Worm (Caenorhabditis elegans): Measurements from ENCODE around the gene C25D7.16.

The C25D7.16 gene

DNA sequence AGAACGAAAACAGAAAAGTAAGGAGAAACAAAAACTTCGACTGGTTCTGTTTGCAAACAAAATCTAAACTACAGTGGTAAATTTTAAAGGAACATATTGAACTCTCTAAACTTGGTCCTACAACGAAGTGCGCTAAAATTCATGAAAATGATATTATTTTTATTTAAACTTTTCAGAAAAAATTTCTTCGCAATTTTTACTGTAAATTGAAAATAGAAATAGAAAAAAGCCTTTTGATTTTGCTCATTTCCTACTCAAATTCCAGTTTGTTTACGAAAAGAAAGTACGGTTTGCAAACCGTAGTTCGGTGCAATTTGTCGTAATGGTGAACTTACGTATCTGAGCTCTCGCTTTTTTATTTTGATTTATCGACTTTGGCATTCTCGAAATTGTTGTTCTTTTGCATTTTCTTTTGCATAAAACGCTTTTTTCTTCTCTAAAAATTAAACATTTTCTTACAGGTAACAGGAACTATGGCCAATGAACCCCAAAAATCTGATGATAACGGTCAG lies 9.9 kb downstream of the C25D7.16 start, which contains the start of gene otub-1:
otub-1 (plus strand) TSS at position 462 of the 512 bp plus-strand sequence.
- TF ChIP-seq ZK546.5 (tag; optimal IDR thresholded peaks at IDR 0.05) (no peak), fos-1 (tag; optimal IDR thresholded peaks at IDR 0.05) (no peak), elt-1 (tag; optimal IDR thresholded peaks at IDR 0.05) (no peak), nhr-129 (tag; optimal IDR thresholded peaks at IDR 0.05) (no peak), unc-62 (GFP tag; optimal IDR thresholded peaks at IDR 0.05) (no peak), alr-1 (tag; optimal IDR thresholded peaks at IDR 0.05) (no peak), egl-27 (tag; optimal IDR thresholded peaks at IDR 0.05) (no peak), nhr-6 (tag; optimal IDR thresholded peaks at IDR 0.05) (no peak), zag-1 (tag; optimal IDR thresholded peaks at IDR 0.05) (no peak), nhr-77 (tag; optimal IDR thresholded peaks at IDR 0.05) (no peak), F13H6.1 (tag; optimal IDR thresholded peaks at IDR 0.05) (no peak), ztf-11 (tag; optimal IDR thresholded peaks at IDR 0.05) (no peak), lin-13 (GFP tag; optimal IDR thresholded peaks at IDR 0.05) (no peak), aly-2 (tag; optimal IDR thresholded peaks at IDR 0.05) (no peak), lin-11 (tag; optimal IDR thresholded peaks at IDR 0.05) (no peak), dmd-4 (tag; optimal IDR thresholded peaks at IDR 0.05) (no peak), nhr-237 (tag; optimal IDR thresholded peaks at IDR 0.05) (no peak), R02D3.7 (tag; optimal IDR thresholded peaks at IDR 0.05) (no peak)

DNA sequence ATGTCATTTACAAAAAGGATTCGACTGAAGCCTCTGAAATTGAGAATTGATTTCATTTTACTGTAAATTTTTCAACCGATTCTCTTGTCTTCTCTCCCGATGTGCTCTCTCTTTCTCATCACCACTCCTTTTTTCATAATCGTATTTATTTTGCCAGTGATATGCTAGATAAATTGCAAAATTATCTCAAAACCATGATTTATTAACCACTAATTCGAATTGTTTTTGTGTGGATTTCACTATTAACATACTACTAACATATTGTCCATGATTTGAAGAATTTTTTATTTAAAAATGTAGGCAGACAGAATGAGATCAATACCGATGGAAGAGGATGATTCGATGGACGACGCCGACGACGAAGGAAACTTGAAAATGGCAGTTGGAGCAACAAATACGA lies 11.2 kb downstream of the C25D7.16 start, which contains the start of gene C25D7.10:
C25D7.10 (plus strand) TSS at position 301 of the 400 bp plus-strand sequence.
- TF ChIP-seq nhr-77 (tag; optimal IDR thresholded peaks at IDR 0.05) (no peak), F13H6.1 (tag; optimal IDR thresholded peaks at IDR 0.05) (no peak), nhr-11 (tag; optimal IDR thresholded peaks at IDR 0.05) (no peak), egl-27 (tag; optimal IDR thresholded peaks at IDR 0.05) (no peak), skn-1 (tag; optimal IDR thresholded peaks at IDR 0.05) (no peak), blmp-1 (tag; optimal IDR thresholded peaks at IDR 0.05; ENCODE audit: insufficient read depth) (no peak), nhr-10 (tag; optimal IDR thresholded peaks at IDR 0.05) (no peak), crh-2 (tag; optimal IDR thresholded peaks at IDR 0.05) (no peak), unc-62 (GFP tag; optimal IDR thresholded peaks at IDR 0.05) (no peak), nhr-21 (tag; optimal IDR thresholded peaks at IDR 0.05) (no peak), ztf-4 (tag; optimal IDR thresholded peaks at IDR 0.05) (no peak), nhr-6 (tag; optimal IDR thresholded peaks at IDR 0.05) (no peak), ZK546.5 (tag; optimal IDR thresholded peaks at IDR 0.05) (no peak), fos-1 (tag; optimal IDR thresholded peaks at IDR 0.05) (no peak), unc-55 (GFP tag; optimal IDR thresholded peaks at IDR 0.05) (no peak), nhr-237 (tag; optimal IDR thresholded peaks at IDR 0.05) (no peak), ceh-16 (tag; optimal IDR thresholded peaks at IDR 0.05) (no peak), mbf-1 (tag; optimal IDR thresholded peaks at IDR 0.05) (no peak), Y55F3AM.14 (GFP tag; optimal IDR thresholded peaks at IDR 0.05) (no peak)

- no peak for TF ChIP-seq unc-39 (tag; optimal IDR thresholded peaks at IDR 0.05)
- TF ChIP-seq ceh-82 (tag; optimal IDR thresholded peaks at IDR 0.05) = no peak
- no peak for TF ChIP-seq ztf-11 (tag; optimal IDR thresholded peaks at IDR 0.05)
- TF ChIP-seq aly-2 (tag; optimal IDR thresholded peaks at IDR 0.05) = no peak
- no peak for TF ChIP-seq gmeb-1 (tag; optimal IDR thresholded peaks at IDR 0.05)
- TF ChIP-seq nhr-129 (tag; optimal IDR thresholded peaks at IDR 0.05) = no peak
- TF ChIP-seq ceh-16 (tag; optimal IDR thresholded peaks at IDR 0.05) = no peak
- no peak for TF ChIP-seq sma-9 (GFP tag; optimal IDR thresholded peaks at IDR 0.05)
- TF ChIP-seq sma-9 (tag; optimal IDR thresholded peaks at IDR 0.05) = no peak
- TF ChIP-seq nhr-6 (tag; optimal IDR thresholded peaks at IDR 0.05) = no peak
- TF ChIP-seq egl-27 (tag; optimal IDR thresholded peaks at IDR 0.05) = no peak
- no peak for TF ChIP-seq nhr-77 (tag; optimal IDR thresholded peaks at IDR 0.05)
- no peak for TF ChIP-seq ZK546.5 (tag; optimal IDR thresholded peaks at IDR 0.05)
- no peak for TF ChIP-seq R02D3.7 (tag; optimal IDR thresholded peaks at IDR 0.05)
- TF ChIP-seq elt-3 (tag; optimal IDR thresholded peaks at IDR 0.05) = no peak
Observed at ce11 chrV:15068378-15068777, 12.4 kb downstream of the C25D7.16 start, which contains the start of gene dnj-3. dnj-3 (plus strand) TSS chrV:15068678.

DNA sequence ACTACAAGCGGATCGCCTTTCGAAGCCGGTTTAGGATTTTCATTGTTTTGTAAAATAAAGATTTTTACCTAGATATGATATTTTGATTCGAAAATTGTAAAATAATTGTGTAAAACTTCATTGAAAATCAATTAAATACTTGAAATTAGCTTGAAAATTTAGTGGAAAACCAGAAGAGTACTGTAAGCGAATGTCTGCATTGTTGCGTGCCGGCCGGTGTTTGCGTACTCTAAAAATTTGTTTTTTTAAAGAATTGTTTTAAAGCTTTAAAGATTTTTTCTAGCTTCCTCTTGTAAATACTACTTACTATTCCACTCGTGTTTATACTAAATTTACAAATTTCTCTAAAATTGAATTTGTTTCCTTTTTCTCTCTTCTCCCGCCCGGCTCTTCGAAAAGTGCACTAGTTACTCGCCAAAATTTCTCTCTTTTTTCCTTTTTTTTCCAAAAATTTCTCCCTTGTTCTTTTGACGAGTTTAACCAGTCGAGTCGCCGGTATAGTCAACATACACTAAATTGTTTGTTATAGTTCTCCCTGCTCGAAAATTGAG lies 13.5 kb downstream of the C25D7.16 start:
- TF ChIP-seq egl-27 (tag; optimal IDR thresholded peaks at IDR 0.05) (no peak), lsy-2 (tag; optimal IDR thresholded peaks at IDR 0.05) (peak in 1 of 2 experiments; percentile 70)
